Worm (Caenorhabditis elegans): ENCODE measurements around the gene srx-48.

Gene srx-48

DNA sequence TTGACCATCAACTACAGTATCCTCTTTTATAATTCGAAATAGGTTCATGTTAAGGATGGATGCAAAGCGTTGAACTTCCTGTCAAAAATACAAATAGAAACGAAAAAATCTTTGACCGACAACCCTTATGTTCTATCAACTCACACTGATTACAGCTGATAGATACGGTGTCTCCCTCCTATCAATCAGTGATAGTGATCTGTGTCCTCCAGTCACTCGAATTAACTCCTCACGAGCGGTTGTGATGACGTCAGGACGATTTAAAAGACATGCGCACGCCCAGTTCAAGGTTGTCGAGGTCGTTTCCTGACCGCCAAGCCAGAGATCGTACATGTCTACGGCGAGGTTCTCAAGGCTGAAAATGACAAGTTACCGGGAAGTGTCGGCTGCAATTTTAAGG lies 17.5 kb downstream of the srx-48 start:
- TF ChIP-seq M03D4.4 (tag; optimal IDR thresholded peaks at IDR 0.05) (no peak), ceh-83 (GFP tag; optimal IDR thresholded peaks at IDR 0.05) (no peak), ztf-11 (tag; optimal IDR thresholded peaks at IDR 0.05) (no peak), lin-32 (GFP tag; optimal IDR thresholded peaks at IDR 0.05) (no peak), blmp-1 (tag; optimal IDR thresholded peaks at IDR 0.05) (no peak), zip-8 (tag; optimal IDR thresholded peaks at IDR 0.05) (no peak), pha-4 (tag; optimal IDR thresholded peaks at IDR 0.05) (no peak), cnd-1 (tag; optimal IDR thresholded peaks at IDR 0.05) (no peak), lsy-2 (tag; optimal IDR thresholded peaks at IDR 0.05) (no peak), ceh-39 (tag; optimal IDR thresholded peaks at IDR 0.05) (no peak), unc-62 (GFP tag; optimal IDR thresholded peaks at IDR 0.05) (no peak), lin-13 (tag; optimal IDR thresholded peaks at IDR 0.05) (no peak), bed-3 (GFP tag; optimal IDR thresholded peaks at IDR 0.05) (no peak), nhr-2 (tag; optimal IDR thresholded peaks at IDR 0.05) (no peak), ham-2 (GFP tag; optimal IDR thresholded peaks at IDR 0.05) (no peak), tbx-8 (GFP tag; optimal IDR thresholded peaks at IDR 0.05) (no peak), ceh-43 (GFP tag; optimal IDR thresholded peaks at IDR 0.05) (no peak), elt-1 (tag; optimal IDR thresholded peaks at IDR 0.05; ENCODE audit: borderline replicate concordance, insufficient read depth) (no peak), snpc-4 (tag; optimal IDR thresholded peaks at IDR 0.05) (no peak)

DNA sequence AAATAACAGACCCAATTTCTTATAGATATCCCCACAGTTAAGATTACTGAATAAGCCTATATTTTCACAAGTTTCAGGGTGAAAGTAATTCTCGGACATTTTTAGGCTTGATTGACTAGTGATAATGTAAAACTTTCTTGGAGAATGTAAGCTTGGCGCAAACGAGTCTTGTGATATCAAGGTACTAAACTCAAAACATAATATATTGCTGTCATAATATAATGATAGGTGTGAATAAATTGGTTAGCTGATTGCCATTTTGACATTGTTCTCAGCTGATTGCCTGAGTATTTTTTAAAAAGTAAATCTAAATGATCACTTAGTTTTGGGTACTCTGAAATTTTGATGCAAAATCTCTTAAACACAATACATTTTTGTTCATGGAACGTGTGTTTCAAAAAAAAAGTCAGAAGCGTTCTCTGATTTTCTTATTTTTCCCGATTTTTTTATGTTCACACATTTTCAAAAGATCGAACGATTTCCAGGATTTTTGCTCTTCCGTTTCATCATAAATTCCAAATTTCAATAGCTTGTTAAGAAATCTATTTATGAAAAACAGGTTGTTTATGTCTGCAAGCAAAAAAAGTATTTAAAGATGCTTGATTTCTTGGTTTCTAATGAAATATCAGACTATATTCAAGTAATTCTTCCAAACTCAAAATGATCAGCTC lies 22.1 kb downstream of the srx-48 start, which contains the start of the genes srw-19 and srx-51:
Gene srw-19 (minus strand): TSS at position 101 of the 671 bp plus-strand sequence.
Gene srx-51 (plus strand): TSS at position 621 of the 671 bp plus-strand sequence.
- TF ChIP-seq sem-2 (GFP tag; optimal IDR thresholded peaks at IDR 0.05) (no peak), ceh-39 (tag; optimal IDR thresholded peaks at IDR 0.05) (no peak), blmp-1 (tag; optimal IDR thresholded peaks at IDR 0.05) (no peak), ztf-11 (tag; optimal IDR thresholded peaks at IDR 0.05) (no peak), nhr-28 (tag; optimal IDR thresholded peaks at IDR 0.05) (no peak), unc-120 (tag; optimal IDR thresholded peaks at IDR 0.05; ENCODE audit: poor library complexity, severe bottlenecking) (no peak), flh-1 (GFP tag; optimal IDR thresholded peaks at IDR 0.05) (no peak)

- TF ChIP-seq drap-1 (GFP tag; optimal IDR thresholded peaks at IDR 0.05) (no peak), elt-3 (tag; optimal IDR thresholded peaks at IDR 0.05) (no peak), elt-1 (tag; optimal IDR thresholded peaks at IDR 0.05; ENCODE audit: borderline replicate concordance, insufficient read depth) (no peak), nhr-2 (tag; optimal IDR thresholded peaks at IDR 0.05) (no peak), nhr-237 (tag; optimal IDR thresholded peaks at IDR 0.05) (no peak), zip-8 (tag; optimal IDR thresholded peaks at IDR 0.05) (no peak), M03D4.4 (tag; optimal IDR thresholded peaks at IDR 0.05) (no peak), sptf-1 (tag; optimal IDR thresholded peaks at IDR 0.05) (no peak), ceh-39 (tag; optimal IDR thresholded peaks at IDR 0.05) (no peak), lsy-2 (tag; optimal IDR thresholded peaks at IDR 0.05) (no peak), mab-5 (tag; optimal IDR thresholded peaks at IDR 0.05) (no peak), unc-39 (tag; optimal IDR thresholded peaks at IDR 0.05) (no peak), ceh-83 (GFP tag; optimal IDR thresholded peaks at IDR 0.05) (no peak), nhr-12 (tag; optimal IDR thresholded peaks at IDR 0.05) (no peak)
Observed at ce11 chrV:15276915-15277314, 26.6 kb downstream of the srx-48 start, which contains the start of gene srw-17. Gene srw-17 (minus strand): TSS chrV:15277015.

- TF ChIP-seq bed-3 (GFP tag; optimal IDR thresholded peaks at IDR 0.05) (no peak), sem-2 (GFP tag; optimal IDR thresholded peaks at IDR 0.05) (no peak), hlh-1 (tag; optimal IDR thresholded peaks at IDR 0.05) (no peak), ceh-43 (GFP tag; optimal IDR thresholded peaks at IDR 0.05) (no peak), lin-13 (tag; optimal IDR thresholded peaks at IDR 0.05) (no peak), sptf-1 (tag; optimal IDR thresholded peaks at IDR 0.05) (no peak), lsy-2 (tag; optimal IDR thresholded peaks at IDR 0.05) (no peak), zip-8 (tag; optimal IDR thresholded peaks at IDR 0.05) (no peak), drap-1 (GFP tag; optimal IDR thresholded peaks at IDR 0.05) (no peak), pha-4 (tag; optimal IDR thresholded peaks at IDR 0.05) (no peak), elt-3 (tag; optimal IDR thresholded peaks at IDR 0.05) (no peak), ztf-11 (tag; optimal IDR thresholded peaks at IDR 0.05) (no peak)
Observed at ce11 chrV:15274757-15275156, 28.8 kb downstream of the srx-48 start, which contains the start of gene srw-16. Gene srw-16 (minus strand): TSS chrV:15274857.

DNA sequence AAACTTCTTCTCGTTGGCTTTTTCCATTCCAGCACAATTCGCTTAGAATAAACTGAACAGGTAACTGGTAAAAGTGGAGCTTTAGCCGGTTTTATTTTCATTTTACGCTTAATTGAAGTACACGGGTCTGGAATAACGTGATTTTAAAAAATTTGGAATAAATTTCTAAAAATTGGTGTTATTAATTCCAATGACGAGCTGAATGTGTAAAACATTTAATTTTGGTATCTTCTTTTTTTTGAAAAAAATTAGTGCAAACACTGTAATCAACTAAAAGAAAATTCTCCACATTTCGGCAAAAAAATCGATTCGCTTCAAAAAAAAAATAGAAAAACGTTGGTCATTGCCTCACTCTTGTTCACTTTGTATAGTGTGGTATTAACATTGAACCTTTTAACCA lies 31.3 kb downstream of the srx-48 start, which contains the start of gene T10H4.4:
Gene T10H4.4 (minus strand): TSS at position 101 of the 400 bp plus-strand sequence.
- TF ChIP-seq drap-1 (GFP tag; optimal IDR thresholded peaks at IDR 0.05) (no peak), hlh-1 (tag; optimal IDR thresholded peaks at IDR 0.05) (no peak), blmp-1 (tag; optimal IDR thresholded peaks at IDR 0.05) (no peak), lsy-2 (tag; optimal IDR thresholded peaks at IDR 0.05) (no peak), zip-8 (tag; optimal IDR thresholded peaks at IDR 0.05) (no peak), ham-2 (GFP tag; optimal IDR thresholded peaks at IDR 0.05) (no peak), mls-2 (tag; optimal IDR thresholded peaks at IDR 0.05) (no peak), flh-1 (GFP tag; optimal IDR thresholded peaks at IDR 0.05) (no peak), elt-1 (tag; optimal IDR thresholded peaks at IDR 0.05; ENCODE audit: borderline replicate concordance, insufficient read depth) (no peak), ztf-11 (tag; optimal IDR thresholded peaks at IDR 0.05) (no peak), mep-1 (tag; optimal IDR thresholded peaks at IDR 0.05) (no peak)
